Fruit fly (Drosophila melanogaster) whole organism, embryonic: ENCODE measurements around the gene CG10333.
A peak's percentile ranks its signal among the peaks of the same experiment; 100 is the strongest.

Source experiments
- Ada2b ChIP-seq: fragments of 200-800 bp; sonication (Bioruptor generic); IDR thresholded peaks from 2 replicates; pipeline ENCODE4 v1.3.6; 2022; ENCODE audit warnings: missing biosample characterization, missing genetic modification characterization
- Bteb2 ChIP-seq: fragments of 200-800 bp; sonication (Bioruptor generic); optimal IDR thresholded peaks from 2 replicates; lab custom pipeline; 2016; ENCODE audit warnings: missing biosample characterization, missing genetic modification characterization
- CG10267 ChIP-seq: fragments of 200-800 bp; sonication (Bioruptor generic); optimal IDR thresholded peaks from 2 replicates; lab custom pipeline; 2018; ENCODE audit warnings: missing biosample characterization, mild to moderate bottlenecking, missing genetic modification characterization, moderate library complexity
- CG10274 ChIP-seq: fragments of 200-800 bp; sonication (Bioruptor generic); optimal IDR thresholded peaks from 3 replicates; lab custom pipeline; 2017; ENCODE audit warnings: missing biosample characterization, mild to moderate bottlenecking, missing genetic modification characterization
- CG13287 ChIP-seq: fragments of 200-800 bp; sonication (Bioruptor generic); IDR thresholded peaks from 2 replicates; pipeline ENCODE4 v1.3.6; 2022; ENCODE audit warnings: missing biosample characterization, missing genetic modification characterization; ENCODE audit not compliant: partially characterized antibody
- CG13424 ChIP-seq: fragments of 200-800 bp; sonication (Bioruptor generic); optimal IDR thresholded peaks from 2 replicates; lab custom pipeline; 2019; ENCODE audit warnings: missing biosample characterization, mild to moderate bottlenecking, missing genetic modification characterization, moderate library complexity
- CG14710 ChIP-seq: fragments of 200-800 bp; sonication (Bioruptor generic); optimal IDR thresholded peaks from 3 replicates; lab custom pipeline; 2019; ENCODE audit warnings: missing biosample characterization, mild to moderate bottlenecking, missing genetic modification characterization, moderate library complexity
- CG15269 ChIP-seq: fragments of 200-800 bp; sonication (Bioruptor generic); optimal IDR thresholded peaks from 2 replicates; lab custom pipeline; 2018; ENCODE audit warnings: missing biosample characterization, mild to moderate bottlenecking, missing genetic modification characterization, moderate library complexity
- CG15696 ChIP-seq: fragments of 200-800 bp; sonication (Bioruptor generic); optimal IDR thresholded peaks from 2 replicates; lab custom pipeline; 2019; ENCODE audit warnings: missing biosample characterization, mild to moderate bottlenecking, missing genetic modification characterization, moderate library complexity
- CG18599 ChIP-seq: fragments of 200-800 bp; sonication (Bioruptor generic); optimal IDR thresholded peaks from 3 replicates; lab custom pipeline; 2017; ENCODE audit warnings: missing biosample characterization, missing genetic modification characterization, mild to moderate bottlenecking, moderate library complexity, missing genetic modification reagents
- CG32767 ChIP-seq: fragments of 200-800 bp; sonication (Bioruptor generic); IDR thresholded peaks from 2 replicates; pipeline ENCODE4 v1.3.6; 2022; ENCODE audit warnings: missing biosample characterization, missing genetic modification characterization
- CG33557 ChIP-seq: fragments of 200-800 bp; sonication (Bioruptor generic); optimal IDR thresholded peaks from 2 replicates; lab custom pipeline; 2019; ENCODE audit warnings: missing biosample characterization, mild to moderate bottlenecking, missing genetic modification characterization, moderate library complexity
- CG4707 ChIP-seq: fragments of 200-800 bp; sonication (Bioruptor generic); optimal IDR thresholded peaks from 2 replicates; lab custom pipeline; 2018; ENCODE audit warnings: missing biosample characterization, mild to moderate bottlenecking, missing genetic modification characterization, moderate library complexity
- CG6272 ChIP-seq: fragments of 200-800 bp; sonication (Bioruptor generic); IDR thresholded peaks from 2 replicates; pipeline ENCODE4 v1.3.6; 2022; ENCODE audit warnings: missing biosample characterization, missing genetic modification characterization
- CG9437 ChIP-seq: fragments of 200-800 bp; sonication (Bioruptor generic); optimal IDR thresholded peaks from 2 replicates; lab custom pipeline; 2018; ENCODE audit warnings: missing biosample characterization, mild to moderate bottlenecking, missing genetic modification characterization
- Drgx ChIP-seq: fragments of 200-800 bp; sonication (Bioruptor generic); IDR thresholded peaks from 2 replicates; pipeline ENCODE4 v1.3.6; 2022; ENCODE audit warnings: missing biosample characterization, missing genetic modification characterization
- Kr ChIP-seq: fragments of 200-800 bp; sonication (Bioruptor generic); optimal IDR thresholded peaks from 2 replicates; lab custom pipeline; 2017; ENCODE audit warnings: missing biosample characterization, mild to moderate bottlenecking, missing genetic modification characterization
- Med ChIP-seq: fragments of 200-800 bp; sonication (Bioruptor generic); peaks from one replicate; lab custom pipeline; 2016; ENCODE audit warnings: missing biosample characterization, missing genetic modification characterization, mild to moderate bottlenecking, inconsistent platforms, moderate library complexity
- Nf-YC ChIP-seq: fragments of 200-800 bp; optimal IDR thresholded peaks from 3 replicates; lab custom pipeline; 2019; ENCODE audit warnings: missing biosample characterization, mild to moderate bottlenecking, missing genetic modification characterization, moderate library complexity
- Side ChIP-seq: fragments of 200-800 bp; sonication (Bioruptor generic); optimal IDR thresholded peaks from 2 replicates; lab custom pipeline; 2016; ENCODE audit warnings: missing biosample characterization, missing genetic modification characterization
- Sry-β ChIP-seq: fragments of 200-800 bp; sonication (Bioruptor generic); optimal IDR thresholded peaks from 2 replicates; lab custom pipeline; 2018; ENCODE audit warnings: missing biosample characterization, mild to moderate bottlenecking, missing genetic modification characterization, moderate library complexity
- Sry-δ ChIP-seq: fragments of 200-800 bp; sonication (Bioruptor generic); optimal IDR thresholded peaks from 2 replicates; lab custom pipeline; 2016; ENCODE audit warnings: missing biosample characterization, missing genetic modification characterization
- Tbp ChIP-seq: fragments of >200 bp; optimal IDR thresholded peaks from 2 replicates; lab custom pipeline; 2018; ENCODE audit warnings: missing biosample characterization, missing genetic modification characterization
- bab2 ChIP-seq: fragments of 200-800 bp; sonication (Bioruptor generic); optimal IDR thresholded peaks from 2 replicates; lab custom pipeline; 2016; ENCODE audit warnings: missing biosample characterization, missing genetic modification characterization
- bsh ChIP-seq, 2 experiments: fragments of 200-800 bp; sonication (Bioruptor generic); optimal IDR thresholded peaks; 2 replicates each; lab custom pipeline; 2017 to 2018; ENCODE audit warnings: mild to moderate bottlenecking in 2 of 2, missing biosample characterization in 2 of 2, missing genetic modification characterization in 2 of 2, moderate library complexity in 1 of 2
- crol ChIP-seq: fragments of 200-800 bp; sonication (Bioruptor generic); IDR thresholded peaks from 2 replicates; pipeline ENCODE4 v1.3.6; 2022; ENCODE audit warnings: missing biosample characterization, missing genetic modification characterization
- en ChIP-seq: fragments of 200-800 bp; sonication (Bioruptor generic); optimal IDR thresholded peaks from 2 replicates; lab custom pipeline; 2016; ENCODE audit warnings: missing biosample characterization, missing genetic modification characterization
- fd102C ChIP-seq: fragments of 200-800 bp; sonication (Bioruptor generic); optimal IDR thresholded peaks from 2 replicates; lab custom pipeline; 2018; ENCODE audit warnings: missing biosample characterization, mild to moderate bottlenecking, missing genetic modification characterization, moderate library complexity
- gfzf ChIP-seq: fragments of 200-800 bp; sonication (Bioruptor generic); optimal IDR thresholded peaks from 2 replicates; lab custom pipeline; 2016; ENCODE audit warnings: missing biosample characterization, mild to moderate bottlenecking, missing genetic modification characterization, moderate library complexity
- gsb ChIP-seq: fragments of 200-800 bp; sonication (Bioruptor generic); IDR thresholded peaks from 2 replicates; pipeline ENCODE4 v1.3.6; 2022; ENCODE audit warnings: missing biosample characterization, missing genetic modification characterization
- jumu ChIP-seq: fragments of 200-800 bp; sonication (Bioruptor generic); optimal IDR thresholded peaks from 3 replicates; lab custom pipeline; 2016; ENCODE audit warnings: missing biosample characterization, missing genetic modification characterization
- klu ChIP-seq: fragments of 200-800 bp; sonication (Bioruptor generic); IDR thresholded peaks from 2 replicates; pipeline ENCODE4 v1.3.6; 2022; ENCODE audit warnings: missing biosample characterization, missing genetic modification characterization
- maf-S ChIP-seq: fragments of 200-800 bp; sonication (Bioruptor generic); optimal IDR thresholded peaks from 2 replicates; lab custom pipeline; 2016; ENCODE audit warnings: missing biosample characterization, missing genetic modification characterization
- nom ChIP-seq: fragments of 200-800 bp; sonication (Bioruptor generic); optimal IDR thresholded peaks from 2 replicates; lab custom pipeline; 2017; ENCODE audit warnings: missing biosample characterization, missing genetic modification characterization, mild to moderate bottlenecking, moderate library complexity, missing genetic modification reagents
- onecut ChIP-seq: fragments of 200-800 bp; sonication (Bioruptor generic); IDR thresholded peaks from 2 replicates; pipeline ENCODE4 v1.3.6; 2022; ENCODE audit warnings: missing biosample characterization, missing genetic modification characterization
- org-1 ChIP-seq: fragments of 200-800 bp; sonication (Bioruptor generic); optimal IDR thresholded peaks from 2 replicates; lab custom pipeline; 2017; ENCODE audit warnings: missing biosample characterization, missing genetic modification characterization
- otp ChIP-seq: fragments of 200-800 bp; sonication (Bioruptor generic); IDR thresholded peaks from 3 replicates; pipeline ENCODE4, ENCODE4 v1.3.6; 2022; ENCODE audit warnings: missing biosample characterization, missing genetic modification characterization
- prd ChIP-seq, 3 experiments: fragments of >200 bp in 2 of 3; fragments of 200-800 bp in 1 of 3; sonication (Bioruptor generic) in 1 of 3; optimal IDR thresholded peaks in 2 of 3; IDR thresholded peaks in 1 of 3; 2 replicates in 2 of 3; 3 replicates in 1 of 3; pipeline versions ENCODE4 v1.3.6 to Lab custom; 2017 to 2022; ENCODE audit warnings: missing biosample characterization in 1 of 3, missing genetic modification characterization in 1 of 3
- repo ChIP-seq: fragments of 200-800 bp; sonication (Bioruptor generic); optimal IDR thresholded peaks from 2 replicates; lab custom pipeline; 2016; ENCODE audit warnings: missing biosample characterization, missing genetic modification characterization
- rib ChIP-seq: fragments of 200-800 bp; sonication (Bioruptor generic); IDR thresholded peaks from 2 replicates; pipeline ENCODE4 v1.3.6; 2022; ENCODE audit warnings: missing biosample characterization, missing genetic modification characterization
- ro ChIP-seq: fragments of 200-800 bp; sonication (Bioruptor generic); IDR thresholded peaks from 2 replicates; pipeline ENCODE4 v1.3.6; 2022; ENCODE audit warnings: missing biosample characterization, missing genetic modification characterization
- sd ChIP-seq: fragments of 200-800 bp; sonication (Bioruptor generic); optimal IDR thresholded peaks from 3 replicates; lab custom pipeline; 2018; ENCODE audit warnings: missing biosample characterization, mild to moderate bottlenecking, missing genetic modification characterization, moderate library complexity
- stwl ChIP-seq: fragments of 200-800 bp; sonication (Bioruptor generic); optimal IDR thresholded peaks from 3 replicates; lab custom pipeline; 2018; ENCODE audit warnings: missing biosample characterization, mild to moderate bottlenecking, missing genetic modification characterization, moderate library complexity
- yki ChIP-seq: fragments of >200 bp; optimal IDR thresholded peaks from 3 replicates; lab custom pipeline; 2018
- z ChIP-seq: fragments of 200-800 bp; sonication (Bioruptor generic); IDR thresholded peaks from 3 replicates; pipeline ENCODE4 v1.3.6; 2022; ENCODE audit warnings: missing biosample characterization, missing genetic modification characterization
- zen2 ChIP-seq: fragments of 200-800 bp; sonication (Bioruptor generic); IDR thresholded peaks from 3 replicates; pipeline ENCODE4 v1.3.6; 2022; ENCODE audit warnings: missing biosample characterization, missing genetic modification characterization; ENCODE audit not compliant: partially characterized antibody
- zfh1 ChIP-seq: fragments of 200-800 bp; sonication (Bioruptor generic); IDR thresholded peaks from 3 replicates; pipeline ENCODE4 v1.3.6; 2022; ENCODE audit warnings: missing biosample characterization, missing genetic modification characterization

The CG10333 gene

dm6 chr2L:18572428-18573136, 34.0 kb upstream of the CG10333 start:
- 0 out of 2 replicates have a peak, but pooled peaks have one; percentile 28 for TF ChIP-seq ro (GFP tag; lab: Robert Waterston, UW)
- TF ChIP-seq CG6272, result no peak
- TF ChIP-seq onecut, result no peak
- TF ChIP-seq nom (GFP tag; lab: Kevin White, UChicago), result peak; percentile 95
- peak; percentile 10 for TF ChIP-seq Med (GFP tag; lab: Kevin White, UChicago)
- TF ChIP-seq zfh1, result 0 out of 3 replicates have a peak, but pooled peaks have one; percentile 21
- TF ChIP-seq Drgx (GFP tag; lab: Robert Waterston, UW), result peak; percentile 78
- peak; percentile 47; the same call in 1 of the 3 replicates for TF ChIP-seq otp (GFP tag; lab: Robert Waterston, UW)
- TF ChIP-seq rib (GFP tag; lab: Robert Waterston, UW), result 0 out of 2 replicates have a peak, but pooled peaks have one; percentile 18
- TF ChIP-seq bsh (GFP tag; optimal IDR thresholded peaks at IDR 0.05; lab: Kevin White, UChicago), result peak in 1 of 2 experiments; percentile 91
- TF ChIP-seq gsb (GFP tag; lab: Robert Waterston, UW), result 0 out of 2 replicates have a peak, but pooled peaks have one; percentile 24
- peak; percentile 93 for TF ChIP-seq crol (GFP tag; lab: Robert Waterston, UW)
- TF ChIP-seq Sry-β (GFP tag; lab: Kevin White, UChicago), result peak; percentile 85
- no peak for TF ChIP-seq CG10274 (GFP tag; lab: Kevin White, UChicago)
- peak in 1 of 2 experiments; percentile 33 for TF ChIP-seq prd (optimal IDR thresholded peaks at IDR 0.05; lab: Kevin White, UChicago)
- no peak for TF ChIP-seq prd (GFP tag; IDR thresholded peaks at IDR 0.05; lab: Robert Waterston, UW)

dm6 chr2L:18576250-18576649, 30.4 kb upstream of the CG10333 start:
- TF ChIP-seq CG10267 (tag; lab: Kevin White, UChicago) (no peak), CG18599 (GFP tag; lab: Kevin White, UChicago) (no peak), CG4707 (GFP tag; lab: Kevin White, UChicago) (no peak), sd (no peak), ro (GFP tag; lab: Robert Waterston, UW) (no peak), CG9437 (GFP tag; lab: Kevin White, UChicago) (peak; percentile 99), fd102C (GFP tag; lab: Kevin White, UChicago) (no peak), CG14710 (tag; lab: Kevin White, UChicago) (no peak), Kr (GFP tag; lab: Kevin White, UChicago) (no peak), Bteb2 (no peak), en (no peak), CG13287 (GFP tag; lab: Robert Waterston, UW) (peak; percentile 18; the same call in 1 of the 2 replicates), stwl (peak; percentile 10), Tbp (GFP tag; lab: Kevin White, UChicago) (no peak), z (GFP tag; lab: Robert Waterston, UW) (peak; percentile 94), Sry-δ (GFP tag; lab: Kevin White, UChicago) (no peak), org-1 (GFP tag; lab: Kevin White, UChicago) (no peak)

- TF ChIP-seq CG15269 (tag; lab: Kevin White, UChicago) (no peak), repo (GFP tag; lab: Kevin White, UChicago) (no peak), CG15696 (tag; lab: Kevin White, UChicago) (no peak), Nf-YC (tag; lab: Kevin White, UChicago) (no peak), Side (no peak), CG32767 (GFP tag; lab: Robert Waterston, UW) (no peak), CG33557 (GFP tag; lab: Kevin White, UChicago) (no peak), Ada2b (GFP tag; lab: Robert Waterston, UW) (0 out of 2 replicates have a peak, but pooled peaks have one; percentile 42), CG14710 (tag; lab: Kevin White, UChicago) (no peak), maf-S (GFP tag; lab: Kevin White, UChicago) (no peak), gfzf (no peak), bab2 (GFP tag; lab: Kevin White, UChicago) (no peak), klu (GFP tag; lab: Robert Waterston, UW) (no peak), yki (lab: Kevin White, UChicago) (no peak), jumu (GFP tag; lab: Kevin White, UChicago) (no peak), CG13424 (tag; lab: Kevin White, UChicago) (no peak), zen2 (GFP tag; lab: Robert Waterston, UW) (no peak)
These were observed 22.0 kb upstream of the CG10333 start for dm6 chr2L:18584617-18585016.
